Fruit fly (Drosophila melanogaster): ENCODE results near the gene CLIP-190.

The CLIP-190 gene

dm6 chr2L:17433030-17433912, 48.8 kb downstream of the CLIP-190 start, which contains the start of the genes Dif and CG5043 (continued):
- TF ChIP-seq CG17612 (GFP tag; IDR thresholded peaks at IDR 0.05) (no peak; the same call in 1 of the 2 replicates), Side (GFP tag; optimal IDR thresholded peaks at IDR 0.05) (no peak), bsh (GFP tag; optimal IDR thresholded peaks at IDR 0.05) (no peak), chinmo (GFP tag; IDR thresholded peaks at IDR 0.05; ENCODE audit: partially characterized antibody) (peak; percentile 81; the same call in 1 of the 4 replicates), hbn (GFP tag; IDR thresholded peaks at IDR 0.05; ENCODE audit: partially characterized antibody) (no peak), gsb-n (tag; optimal IDR thresholded peaks at IDR 0.05) (no peak), Tbp (GFP tag; optimal IDR thresholded peaks at IDR 0.05) (no peak), Fer1 (GFP tag; optimal IDR thresholded peaks at IDR 0.05) (no peak), tio (GFP tag; optimal IDR thresholded peaks at IDR 0.05) (no peak), pros (GFP tag; optimal IDR thresholded peaks at IDR 0.05) (no peak), CG10543 (GFP tag; optimal IDR thresholded peaks at IDR 0.05) (no peak), HHEX (GFP tag; optimal IDR thresholded peaks at IDR 0.05) (no peak), CG30431 (GFP tag; optimal IDR thresholded peaks at IDR 0.05) (no peak), en (GFP tag; optimal IDR thresholded peaks at IDR 0.05) (no peak), CG1233 (GFP tag; optimal IDR thresholded peaks at IDR 0.05) (peak; percentile 7), Opbp (GFP tag; IDR thresholded peaks at IDR 0.05; ENCODE audit: partially characterized antibody) (0 out of 3 replicates have a peak, but pooled peaks have one; percentile 18), Atf3 (GFP tag; optimal IDR thresholded peaks at IDR 0.05) (no peak), CG1529 (GFP tag; optimal IDR thresholded peaks at IDR 0.05) (no peak), Aef1 (GFP tag; IDR thresholded peaks at IDR 0.05) (peak; percentile 66), YL-1 (GFP tag; optimal IDR thresholded peaks at IDR 0.05) (no peak), slp2 (GFP tag; optimal IDR thresholded peaks at IDR 0.05) (no peak), Dbx (GFP tag; IDR thresholded peaks at IDR 0.05) (no peak; the same call in 2 of the 3 replicates), Hr3 (GFP tag; optimal IDR thresholded peaks at IDR 0.05) (no peak), her (GFP tag; optimal IDR thresholded peaks at IDR 0.05) (peak; percentile 20), CG10274 (GFP tag; optimal IDR thresholded peaks at IDR 0.05) (no peak), CoRest (tag; optimal IDR thresholded peaks at IDR 0.05) (no peak), crc (GFP tag; optimal IDR thresholded peaks at IDR 0.05) (no peak), Mes4 (GFP tag; optimal IDR thresholded peaks at IDR 0.05) (no peak), CG18476 (GFP tag; optimal IDR thresholded peaks at IDR 0.05) (no peak), Nf-YC (tag; optimal IDR thresholded peaks at IDR 0.05) (no peak), CG17359 (tag; optimal IDR thresholded peaks at IDR 0.05) (no peak), ttk (GFP tag; IDR thresholded peaks at IDR 0.05) (no peak), ewg (GFP tag; optimal IDR thresholded peaks at IDR 0.05) (peak; percentile 60), CG34224 (GFP tag; IDR thresholded peaks at IDR 0.05; ENCODE audit: partially characterized antibody) (no peak), caup (GFP tag; optimal IDR thresholded peaks at IDR 0.05; ENCODE audit: severe bottlenecking) (peak; percentile 29), CG13894 (tag; optimal IDR thresholded peaks at IDR 0.05) (no peak), CG11456 (GFP tag; IDR thresholded peaks at IDR 0.05) (no peak), br (optimal IDR thresholded peaks at IDR 0.05) (no peak), nerfin-2 (GFP tag; IDR thresholded peaks at IDR 0.05; ENCODE audit: partially characterized antibody) (no peak), Rfx (GFP tag; IDR thresholded peaks at IDR 0.05) (no peak), Bgb (GFP tag; IDR thresholded peaks at IDR 0.05; ENCODE audit: partially characterized antibody) (peak; percentile 48; the same call in 1 of the 2 replicates), CG2678 (tag; optimal IDR thresholded peaks at IDR 0.05) (no peak), Scr (GFP tag; IDR thresholded peaks at IDR 0.05; ENCODE audit: partially characterized antibody) (no peak), Trl (optimal IDR thresholded peaks at IDR 0.05) (no peak), Trl (GFP tag; optimal IDR thresholded peaks at IDR 0.05) (no peak), CG4820 (GFP tag; optimal IDR thresholded peaks at IDR 0.05) (no peak), scrt (GFP tag; optimal IDR thresholded peaks at IDR 0.05) (no peak), sens-2 (GFP tag; IDR thresholded peaks at IDR 0.05) (no peak), CG3847 (GFP tag; IDR thresholded peaks at IDR 0.05) (no peak)
